Worm (Caenorhabditis elegans): ENCODE measurements around the gene cng-3.

cng-3 gene

ce11 chrIV:9480936-9481335, at the start of gene cng-3:
TSS of gene cng-3 (minus strand) at chrIV:9481037.
- TF ChIP-seq pha-4 (tag; optimal IDR thresholded peaks at IDR 0.05) = no peak
- TF ChIP-seq elt-2 (tag; optimal IDR thresholded peaks at IDR 0.05) = no peak
- no peak for TF ChIP-seq Y22D7AL.16 (tag; optimal IDR thresholded peaks at IDR 0.05)

- TF ChIP-seq ttx-3 (tag; optimal IDR thresholded peaks at IDR 0.05) (no peak), nhr-11 (tag; optimal IDR thresholded peaks at IDR 0.05) (no peak), sdc-2 (tag; optimal IDR thresholded peaks at IDR 0.05) (no peak), ahr-1 (tag; optimal IDR thresholded peaks at IDR 0.05) (no peak), ceh-18 (tag; optimal IDR thresholded peaks at IDR 0.05) (no peak), pqm-1 (tag; optimal IDR thresholded peaks at IDR 0.05) (no peak), sox-4 (tag; optimal IDR thresholded peaks at IDR 0.05) (no peak), ceh-22 (tag; optimal IDR thresholded peaks at IDR 0.05) (no peak), hlh-15 (tag; optimal IDR thresholded peaks at IDR 0.05) (no peak), pag-3 (tag; optimal IDR thresholded peaks at IDR 0.05; ENCODE audit: borderline replicate concordance) (no peak)
These were observed 48.8 kb upstream of the cng-3 start, which contains the start of gene elo-7 for ce11 chrIV:9529647-9530046. TSS of gene elo-7 (plus strand) at chrIV:9529947.

- TF ChIP-seq K09A11.1 (tag; optimal IDR thresholded peaks at IDR 0.05; ENCODE audit: insufficient read depth) (no peak), ceh-24 (tag; optimal IDR thresholded peaks at IDR 0.05) (no peak), ceh-22 (tag; optimal IDR thresholded peaks at IDR 0.05) (no peak), ceh-2 (tag; optimal IDR thresholded peaks at IDR 0.05) (no peak), ceh-48 (tag; optimal IDR thresholded peaks at IDR 0.05) (no peak), C38D4.7 (GFP tag; optimal IDR thresholded peaks at IDR 0.05) (no peak), syd-9 (tag; optimal IDR thresholded peaks at IDR 0.05) (no peak), pax-1 (tag; optimal IDR thresholded peaks at IDR 0.05) (no peak), hlh-15 (tag; optimal IDR thresholded peaks at IDR 0.05) (no peak), unc-86 (tag; optimal IDR thresholded peaks at IDR 0.05) (no peak)
These were observed 46.2 kb upstream of the cng-3 start for ce11 chrIV:9527002-9527401.

DNA sequence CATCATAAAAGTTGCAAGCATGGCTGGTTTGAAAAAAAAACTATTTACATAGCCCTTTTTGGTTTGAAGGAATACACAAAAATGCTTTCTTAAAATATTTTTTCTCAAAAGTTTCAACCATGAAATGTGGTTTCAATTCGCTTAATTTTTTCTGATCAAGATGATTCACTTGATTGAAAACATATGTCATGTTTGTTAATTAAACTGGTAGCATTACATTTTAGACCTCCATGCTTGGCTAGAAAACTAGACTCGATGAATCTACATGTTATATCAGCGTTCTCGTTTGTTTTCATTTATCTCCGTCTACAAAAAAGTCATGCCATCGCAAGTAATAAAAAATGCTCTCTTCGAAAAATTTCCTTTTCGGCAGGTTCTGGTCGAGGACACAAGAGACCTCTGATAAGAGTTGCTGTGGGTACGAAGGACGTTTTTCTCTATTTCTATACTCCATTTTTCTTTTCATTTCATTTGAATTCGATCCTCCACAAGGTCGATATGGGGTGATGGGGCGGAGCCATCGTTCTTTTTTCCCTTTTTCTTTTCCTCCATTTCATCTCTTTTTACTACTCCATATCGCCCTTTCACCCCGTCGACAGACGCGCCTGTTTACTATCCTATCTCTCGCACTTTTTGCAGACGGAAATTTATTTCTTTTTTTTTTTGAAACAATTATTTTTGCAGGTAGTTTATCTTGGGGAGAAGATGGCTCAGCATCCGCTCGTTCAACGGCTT, 45.0 kb upstream of the cng-3 start, which contains the start of gene elo-1:
elo-1 (plus strand) TSS at position 685 of the 735 bp plus-strand sequence.
- no peak for TF ChIP-seq unc-55 (GFP tag; optimal IDR thresholded peaks at IDR 0.05)
- TF ChIP-seq ceh-34 (tag; optimal IDR thresholded peaks at IDR 0.05) = no peak
- no peak for TF ChIP-seq ceh-30 (tag; optimal IDR thresholded peaks at IDR 0.05)
- TF ChIP-seq fax-1 (tag; optimal IDR thresholded peaks at IDR 0.05) = no peak
- TF ChIP-seq lim-6 (tag; optimal IDR thresholded peaks at IDR 0.05) = no peak
- no peak for TF ChIP-seq Y22D7AL.16 (tag; optimal IDR thresholded peaks at IDR 0.05)
- TF ChIP-seq gmeb-2 (tag; optimal IDR thresholded peaks at IDR 0.05) = no peak
- no peak for TF ChIP-seq pat-9 (tag; optimal IDR thresholded peaks at IDR 0.05)
- TF ChIP-seq K09A11.1 (tag; optimal IDR thresholded peaks at IDR 0.05; ENCODE audit: insufficient read depth) = no peak
- TF ChIP-seq lin-11 (tag; optimal IDR thresholded peaks at IDR 0.05) = no peak
- TF ChIP-seq nhr-232 (tag; optimal IDR thresholded peaks at IDR 0.05) = no peak
- TF ChIP-seq unc-86 (tag; optimal IDR thresholded peaks at IDR 0.05) = no peak
- TF ChIP-seq zip-5 (tag; optimal IDR thresholded peaks at IDR 0.05) = no peak
- no peak for TF ChIP-seq ceh-9 (tag; optimal IDR thresholded peaks at IDR 0.05)
- no peak for TF ChIP-seq eyg-1 (tag; optimal IDR thresholded peaks at IDR 0.05)
- TF ChIP-seq hlh-6 (tag; optimal IDR thresholded peaks at IDR 0.05) = no peak
- no peak for TF ChIP-seq ref-2 (tag; optimal IDR thresholded peaks at IDR 0.05)
- no peak for TF ChIP-seq elt-4 (tag; optimal IDR thresholded peaks at IDR 0.05)

Measured in whole organism, late embryonic.